Worm (Caenorhabditis elegans): ENCODE measurements around the gene Y113G7A.13.

Y113G7A.13 gene

DNA sequence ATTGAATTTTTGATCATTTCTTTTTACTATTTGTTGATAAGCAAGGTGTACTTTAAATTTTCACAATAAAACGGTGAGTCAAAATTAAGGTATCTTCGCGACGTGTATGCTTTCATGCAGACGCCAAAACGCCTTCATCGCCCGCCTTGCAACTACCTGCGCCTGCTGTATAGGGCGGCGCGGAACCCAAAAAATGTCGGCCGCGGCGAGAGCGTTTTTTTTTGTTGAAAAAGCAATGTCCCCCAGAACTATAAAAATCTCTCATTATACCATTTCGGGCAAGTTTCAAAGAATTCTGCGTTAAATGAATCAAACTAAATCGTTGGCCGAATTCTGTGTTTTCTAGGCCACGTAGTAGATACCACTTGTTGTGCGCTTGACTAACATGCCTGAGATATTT lies 4.3 kb upstream of the Y113G7A.13 start:
- TF ChIP-seq hmbx-1 (tag; optimal IDR thresholded peaks at IDR 0.05) = no peak
- no peak for TF ChIP-seq hmg-4 (GFP tag; optimal IDR thresholded peaks at IDR 0.05)
- no peak for TF ChIP-seq ama-1 (optimal IDR thresholded peaks at IDR 0.05)
- TF ChIP-seq ceh-13 (GFP tag; optimal IDR thresholded peaks at IDR 0.05) = no peak
- TF ChIP-seq scrt-1 (GFP tag; IDR thresholded peaks at IDR 0.05) = no peak
- no peak for TF ChIP-seq aly-1 (tag; optimal IDR thresholded peaks at IDR 0.05)
- TF ChIP-seq ets-7 (tag; optimal IDR thresholded peaks at IDR 0.05) = no peak
- no peak for TF ChIP-seq tra-4 (tag; optimal IDR thresholded peaks at IDR 0.05)
- no peak for TF ChIP-seq B0310.2 (tag; optimal IDR thresholded peaks at IDR 0.05)
- no peak for TF ChIP-seq tbx-37 (GFP tag; conservative IDR thresholded peaks at IDR 0.05)
- TF ChIP-seq hnd-1 (tag; optimal IDR thresholded peaks at IDR 0.05) = no peak
- no peak for TF ChIP-seq F13C5.2 (tag; optimal IDR thresholded peaks at IDR 0.05)
- no peak for TF ChIP-seq flt-1 (GFP tag; IDR thresholded peaks at IDR 0.05)
- TF ChIP-seq tbx-11 (GFP tag; IDR thresholded peaks at IDR 0.05) = no peak
- TF ChIP-seq ceh-36 (tag; optimal IDR thresholded peaks at IDR 0.05) = no peak
- TF ChIP-seq sea-1 (GFP tag; conservative IDR thresholded peaks at IDR 0.05) = no peak
- TF ChIP-seq pes-1 (GFP tag; IDR thresholded peaks at IDR 0.05) = no peak

ce11 chrV:20151432-20151831 lies 3.4 kb downstream of the Y113G7A.13 start, which contains the start of gene F19B2.7:
Gene F19B2.7, plus strand, starts transcription at chrV:20151732.
- TF ChIP-seq ama-1 (optimal IDR thresholded peaks at IDR 0.05) = no peak
- no peak for TF ChIP-seq scrt-1 (GFP tag; IDR thresholded peaks at IDR 0.05)
- no peak for TF ChIP-seq sea-1 (GFP tag; conservative IDR thresholded peaks at IDR 0.05)
- no peak for TF ChIP-seq tra-4 (tag; optimal IDR thresholded peaks at IDR 0.05)
- TF ChIP-seq B0310.2 (tag; optimal IDR thresholded peaks at IDR 0.05) = no peak
- no peak for TF ChIP-seq ceh-13 (GFP tag; optimal IDR thresholded peaks at IDR 0.05)
- no peak for TF ChIP-seq tbx-37 (GFP tag; conservative IDR thresholded peaks at IDR 0.05)
- no peak for TF ChIP-seq tbx-11 (GFP tag; IDR thresholded peaks at IDR 0.05)
- no peak for TF ChIP-seq ceh-36 (tag; optimal IDR thresholded peaks at IDR 0.05)
- TF ChIP-seq hnd-1 (tag; optimal IDR thresholded peaks at IDR 0.05) = no peak
- TF ChIP-seq aly-1 (tag; optimal IDR thresholded peaks at IDR 0.05) = no peak
- TF ChIP-seq pes-1 (GFP tag; IDR thresholded peaks at IDR 0.05) = no peak
- TF ChIP-seq ets-7 (tag; optimal IDR thresholded peaks at IDR 0.05) = no peak

DNA sequence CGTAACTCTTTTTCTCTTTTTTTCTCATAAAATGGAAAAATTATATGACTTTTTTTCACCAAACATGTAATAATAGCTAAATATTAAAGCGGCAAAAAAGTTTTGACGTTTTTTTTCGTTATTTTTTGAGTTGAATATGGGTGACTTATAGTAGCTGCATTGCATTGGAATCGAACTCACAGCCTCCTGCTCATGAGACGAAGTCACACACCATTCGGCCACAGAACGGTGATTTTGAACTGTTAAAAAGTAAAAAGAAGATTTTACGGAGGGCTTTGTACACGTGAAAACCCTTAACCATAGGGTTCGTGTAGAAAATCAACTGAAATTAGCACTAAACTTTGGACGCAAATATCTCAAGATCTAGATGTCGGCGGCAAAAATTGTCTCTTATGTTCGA lies 3.9 kb downstream of the Y113G7A.13 start:
- TF ChIP-seq F13C5.2 (tag; optimal IDR thresholded peaks at IDR 0.05) = no peak
- TF ChIP-seq ama-1 (optimal IDR thresholded peaks at IDR 0.05) = no peak
- no peak for TF ChIP-seq scrt-1 (GFP tag; IDR thresholded peaks at IDR 0.05)

DNA sequence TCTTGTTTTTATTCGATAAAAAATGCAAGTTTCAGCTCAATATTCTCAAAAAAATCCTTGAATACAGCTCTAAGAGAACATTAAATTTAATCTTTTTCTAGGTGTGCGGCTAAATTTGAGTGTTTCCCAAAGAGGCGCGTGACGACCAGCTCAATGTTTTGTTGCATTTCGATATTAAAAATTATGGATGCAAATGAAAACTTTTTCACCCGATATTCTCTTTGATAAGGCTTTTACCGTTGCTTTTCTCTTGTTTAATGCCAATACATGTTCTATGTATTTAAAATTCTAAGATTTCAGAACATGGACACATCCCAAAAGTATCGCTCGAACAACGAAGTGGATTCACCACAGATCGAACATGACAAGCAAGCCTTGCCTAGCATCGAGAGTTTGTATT lies 10.2 kb downstream of the Y113G7A.13 start, which contains the start of gene F19B2.6:
TSS of gene F19B2.6 (plus strand) at position 301 of the 400 bp plus-strand sequence.
- no peak for TF ChIP-seq hnd-1 (tag; optimal IDR thresholded peaks at IDR 0.05)
- no peak for TF ChIP-seq B0310.2 (tag; optimal IDR thresholded peaks at IDR 0.05)
- TF ChIP-seq ceh-13 (GFP tag; optimal IDR thresholded peaks at IDR 0.05) = no peak
- TF ChIP-seq scrt-1 (GFP tag; IDR thresholded peaks at IDR 0.05) = no peak
- TF ChIP-seq tbx-11 (GFP tag; IDR thresholded peaks at IDR 0.05) = no peak
- no peak for TF ChIP-seq sea-1 (GFP tag; conservative IDR thresholded peaks at IDR 0.05)
- no peak for TF ChIP-seq tbx-37 (GFP tag; conservative IDR thresholded peaks at IDR 0.05)
- no peak for TF ChIP-seq ets-7 (tag; optimal IDR thresholded peaks at IDR 0.05)
- no peak for TF ChIP-seq flt-1 (GFP tag; IDR thresholded peaks at IDR 0.05)
- TF ChIP-seq aly-1 (tag; optimal IDR thresholded peaks at IDR 0.05) = no peak
- TF ChIP-seq pes-1 (GFP tag; IDR thresholded peaks at IDR 0.05) = no peak
- no peak for TF ChIP-seq ama-1 (optimal IDR thresholded peaks at IDR 0.05)
- TF ChIP-seq hmg-4 (GFP tag; optimal IDR thresholded peaks at IDR 0.05) = no peak

- TF ChIP-seq hmg-4 (GFP tag; optimal IDR thresholded peaks at IDR 0.05) = no peak
- no peak for TF ChIP-seq tra-4 (tag; optimal IDR thresholded peaks at IDR 0.05)
- no peak for TF ChIP-seq hnd-1 (tag; optimal IDR thresholded peaks at IDR 0.05)
- TF ChIP-seq ets-7 (tag; optimal IDR thresholded peaks at IDR 0.05) = no peak
- no peak for TF ChIP-seq B0310.2 (tag; optimal IDR thresholded peaks at IDR 0.05)
- no peak for TF ChIP-seq ceh-36 (tag; optimal IDR thresholded peaks at IDR 0.05)
- TF ChIP-seq tbx-37 (GFP tag; conservative IDR thresholded peaks at IDR 0.05) = no peak
- TF ChIP-seq F13C5.2 (tag; optimal IDR thresholded peaks at IDR 0.05) = no peak
- TF ChIP-seq tbx-11 (GFP tag; IDR thresholded peaks at IDR 0.05) = no peak
These were observed 13.8 kb downstream of the Y113G7A.13 start for ce11 chrV:20161781-20162289.

ce11 chrV:20162290-20163104 lies 14.5 kb downstream of the Y113G7A.13 start:
- TF ChIP-seq tbx-37 (GFP tag; conservative IDR thresholded peaks at IDR 0.05) (no peak), flt-1 (GFP tag; IDR thresholded peaks at IDR 0.05) (no peak)

ce11 chrV:20163105-20163449 lies 15.1 kb downstream of the Y113G7A.13 start:
- TF ChIP-seq F13C5.2 (tag; optimal IDR thresholded peaks at IDR 0.05) (no peak), hnd-1 (tag; optimal IDR thresholded peaks at IDR 0.05) (no peak), aly-1 (tag; optimal IDR thresholded peaks at IDR 0.05) (no peak), flt-1 (GFP tag; IDR thresholded peaks at IDR 0.05) (no peak), pes-1 (GFP tag; IDR thresholded peaks at IDR 0.05) (no peak), sea-1 (GFP tag; conservative IDR thresholded peaks at IDR 0.05) (no peak), ama-1 (optimal IDR thresholded peaks at IDR 0.05) (no peak)
